Worm (Caenorhabditis elegans) whole organism, L2 larva: ENCODE data around the gene pgap-1.
"Not testable (repeated sequence)": the region's sequence is repeated elsewhere in the genome, so short reads cannot be mapped to it uniquely, and the experiment has no call there.

ENCODE experiments used
- C34F6.9 ChIP-seq: fragments of 150-350 bp; optimal IDR thresholded peaks from 2 replicates; lab custom pipeline; 2014; ENCODE audit warnings: missing biosample characterization, missing genetic modification characterization
- F13H6.1 ChIP-seq: sonication (generic microtip); optimal IDR thresholded peaks from 2 replicates; lab custom pipeline; 2016; ENCODE audit warnings: missing genetic modification characterization, missing compliant biosample characterization
- Y55F3AM.14 ChIP-seq: fragments of 200-800 bp; sonication (Bioruptor generic); optimal IDR thresholded peaks from 2 replicates; lab custom pipeline; 2018; ENCODE audit warnings: mild to moderate bottlenecking, missing genetic modification characterization, missing compliant biosample characterization
- ZK546.5 ChIP-seq: sonication (generic microtip); optimal IDR thresholded peaks from 2 replicates; lab custom pipeline; 2017; ENCODE audit warnings: missing biosample characterization, missing genetic modification characterization
- dmd-4 ChIP-seq: sonication (generic microtip); optimal IDR thresholded peaks from 2 replicates; lab custom pipeline; 2017; ENCODE audit warnings: missing biosample characterization, missing genetic modification characterization
- egl-27 ChIP-seq: sonication (generic microtip); optimal IDR thresholded peaks from 3 replicates; lab custom pipeline; 2017; ENCODE audit warnings: missing biosample characterization, missing genetic modification reagents, missing genetic modification characterization
- elt-1 ChIP-seq: fragments of 150-350 bp; optimal IDR thresholded peaks from 2 replicates; lab custom pipeline; 2014; ENCODE audit warnings: missing biosample characterization, missing genetic modification characterization
- lin-39 ChIP-seq: fragments of 150-350 bp; optimal IDR thresholded peaks from 2 replicates; lab custom pipeline; 2014; ENCODE audit warnings: missing biosample characterization, missing genetic modification reagents, missing genetic modification characterization
- lsy-2 ChIP-seq, 2 experiments: fragments of 150-350 bp in 1 of 2; sonication (generic microtip) in 1 of 2; optimal IDR thresholded peaks; 2 replicates each; lab custom pipeline; 2014 to 2017; ENCODE audit warnings: missing biosample characterization in 2 of 2, missing genetic modification characterization in 2 of 2
- mab-5 ChIP-seq: fragments of 150-350 bp; optimal IDR thresholded peaks from 2 replicates; lab custom pipeline; 2014; ENCODE audit warnings: missing biosample characterization, missing genetic modification characterization
- mbf-1 ChIP-seq: sonication (generic microtip); optimal IDR thresholded peaks from 2 replicates; lab custom pipeline; 2017; ENCODE audit warnings: missing biosample characterization, missing genetic modification characterization
- mdl-1 ChIP-seq, 2 experiments: fragments of 150-350 bp in 1 of 2; sonication (generic microtip) in 1 of 2; optimal IDR thresholded peaks; 2 replicates each; lab custom pipeline; 2017; ENCODE audit warnings: missing biosample characterization in 2 of 2, missing genetic modification characterization in 2 of 2
- nhr-10 ChIP-seq: sonication (generic microtip); optimal IDR thresholded peaks from 2 replicates; lab custom pipeline; 2017; ENCODE audit warnings: missing biosample characterization, missing genetic modification characterization
- nhr-129 ChIP-seq: fragments of 150-350 bp; optimal IDR thresholded peaks from 2 replicates; lab custom pipeline; 2014; ENCODE audit warnings: missing biosample characterization, missing genetic modification characterization
- nhr-21 ChIP-seq: fragments of 150-350 bp; optimal IDR thresholded peaks from 2 replicates; lab custom pipeline; 2014; ENCODE audit warnings: missing biosample characterization, missing genetic modification characterization
- nhr-23 ChIP-seq: fragments of 150-350 bp; optimal IDR thresholded peaks from 2 replicates; lab custom pipeline; 2014; ENCODE audit warnings: missing biosample characterization, missing genetic modification reagents, missing genetic modification characterization
- nhr-237 ChIP-seq: fragments of 150-350 bp; optimal IDR thresholded peaks from 2 replicates; lab custom pipeline; 2014; ENCODE audit warnings: missing biosample characterization, missing genetic modification characterization
- nhr-25 ChIP-seq: fragments of 150-350 bp; sonication (generic microtip); optimal IDR thresholded peaks from 3 replicates; lab custom pipeline; 2014; ENCODE audit warnings: missing biosample characterization, missing genetic modification characterization
- peb-1 ChIP-seq: fragments of 150-350 bp; optimal IDR thresholded peaks from 2 replicates; lab custom pipeline; 2014; ENCODE audit warnings: missing biosample characterization, missing genetic modification characterization
- sem-4 ChIP-seq: fragments of 150-350 bp; optimal IDR thresholded peaks from 2 replicates; lab custom pipeline; 2014; ENCODE audit warnings: missing biosample characterization, missing genetic modification reagents, missing genetic modification characterization
- skn-1 ChIP-seq: sonication (generic microtip); optimal IDR thresholded peaks from 2 replicates; lab custom pipeline; 2017; ENCODE audit warnings: missing biosample characterization, missing genetic modification characterization
- sma-3 ChIP-seq: sonication (generic microtip); optimal IDR thresholded peaks from 2 replicates; lab custom pipeline; 2016; ENCODE audit warnings: missing genetic modification reagents, missing genetic modification characterization, missing compliant biosample characterization
- sma-9 ChIP-seq, 2 experiments: fragments of 150-350 bp in 1 of 2; sonication (generic microtip) in 1 of 2; optimal IDR thresholded peaks; 2 replicates each; lab custom pipeline; 2014 to 2016; ENCODE audit warnings: missing genetic modification characterization in 2 of 2, mild to moderate bottlenecking in 1 of 2, missing biosample characterization in 1 of 2, missing compliant biosample characterization in 1 of 2, missing genetic modification reagents in 1 of 2, moderate library complexity in 1 of 2
- snpc-4 ChIP-seq: fragments of 150-350 bp; optimal IDR thresholded peaks from 2 replicates; lab custom pipeline; 2014; ENCODE audit warnings: missing biosample characterization, missing genetic modification characterization
- unc-39 ChIP-seq: fragments of 150-350 bp; optimal IDR thresholded peaks from 2 replicates; lab custom pipeline; 2014; ENCODE audit warnings: missing biosample characterization, missing genetic modification characterization
- unc-55 ChIP-seq: fragments of 150-350 bp; sonication (generic microtip); optimal IDR thresholded peaks from 3 replicates; lab custom pipeline; 2014; ENCODE audit warnings: missing biosample characterization, missing genetic modification reagents, missing genetic modification characterization
- unc-62 ChIP-seq: fragments of 150-350 bp; optimal IDR thresholded peaks from 2 replicates; lab custom pipeline; 2014; ENCODE audit warnings: missing biosample characterization, missing genetic modification reagents, missing genetic modification characterization
- ztf-1 ChIP-seq: fragments of 200-800 bp; sonication (Bioruptor generic); conservative IDR thresholded peaks from 2 replicates; pipeline ENCODE4 v1.3.6; 2022; ENCODE audit warnings: missing genetic modification characterization, missing compliant biosample characterization
- ztf-4 ChIP-seq: fragments of 150-350 bp; optimal IDR thresholded peaks from 2 replicates; lab custom pipeline; 2014; ENCODE audit warnings: missing biosample characterization, missing genetic modification characterization

Gene pgap-1

DNA sequence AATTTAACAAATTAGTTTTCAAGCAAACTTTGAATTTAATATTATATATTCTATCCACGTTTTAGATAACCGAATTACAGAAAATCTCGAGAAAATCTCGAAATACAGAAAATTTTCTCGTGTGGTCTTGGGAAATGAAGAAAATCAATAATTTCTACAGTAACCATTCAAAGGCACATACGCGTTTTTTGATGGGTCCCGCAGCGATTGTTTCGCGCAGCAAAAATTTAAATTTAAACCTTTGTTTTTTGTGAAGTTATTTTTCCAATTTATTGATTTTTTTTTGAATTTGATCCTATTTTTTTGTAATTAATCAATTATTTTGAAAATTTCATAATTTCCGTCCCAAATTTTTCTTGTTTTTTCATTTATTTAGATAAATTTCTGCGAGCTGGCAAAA lies 37.9 kb downstream of the pgap-1 start:
- TF ChIP-seq peb-1 (no peak), mbf-1 (no peak)
- TF ChIP-seq, all 48 proteins: peak for 0

ce11 chrV:11281414-11282209 lies 39.9 kb downstream of the pgap-1 start:
- no peak for TF ChIP-seq nhr-129
- TF ChIP-seq unc-62 = no peak
- TF ChIP-seq nhr-10 (tag; lab: Kevin White, UChicago) = no peak
- peak; percentile 30 for TF ChIP-seq sma-9 (GFP tag; optimal IDR thresholded peaks at IDR 0.05; lab: Kevin White, UChicago)
- no peak for TF ChIP-seq sma-9 (tag; optimal IDR thresholded peaks at IDR 0.05; lab: Kevin White, UChicago)
- no peak for TF ChIP-seq sem-4
- TF ChIP-seq Y55F3AM.14 (GFP tag; lab: Kevin White, UChicago) = no peak
- no peak for TF ChIP-seq nhr-25 (tag; lab: Kevin White, UChicago)
- peak; percentile 26 for TF ChIP-seq C34F6.9 (tag; lab: Kevin White, UChicago)
- TF ChIP-seq nhr-237 = no peak
- TF ChIP-seq skn-1 (tag; lab: Kevin White, UChicago) = no peak
- TF ChIP-seq lsy-2 (tag; optimal IDR thresholded peaks at IDR 0.05; lab: Kevin White, UChicago) = peak in 1 of 2 experiments; percentile 25
- TF ChIP-seq ZK546.5 = no peak
- TF ChIP-seq lin-39 (tag; lab: Kevin White, UChicago) = no peak
- TF ChIP-seq peb-1 = no peak
- TF ChIP-seq nhr-21 = peak; percentile 5
- TF ChIP-seq mdl-1 (tag; optimal IDR thresholded peaks at IDR 0.05; lab: Kevin White, UChicago) = no peak
- peak; percentile 11 for TF ChIP-seq unc-55 (GFP tag; lab: Kevin White, UChicago)

ce11 chrV:11282272-11282671 lies 40.6 kb downstream of the pgap-1 start, which contains the start of gene gly-20:
TSS of gene gly-20 (plus strand) at chrV:11282572.
- no peak for TF ChIP-seq nhr-21
- no peak for TF ChIP-seq mbf-1
- no peak for TF ChIP-seq nhr-10 (tag; lab: Kevin White, UChicago)
- TF ChIP-seq ztf-1 = no peak
- TF ChIP-seq unc-39 (tag; lab: Kevin White, UChicago) = no peak
- no peak for TF ChIP-seq snpc-4
- no peak for TF ChIP-seq nhr-23 (tag; lab: Kevin White, UChicago)

ce11 chrV:11286114-11286513 lies 44.4 kb downstream of the pgap-1 start, which contains the start of gene C03E10.3:
TSS of gene C03E10.3 (plus strand) at chrV:11286414.
- not testable (repeated sequence) for TF ChIP-seq sma-9 (GFP tag; optimal IDR thresholded peaks at IDR 0.05; lab: Kevin White, UChicago); sma-9 (tag; optimal IDR thresholded peaks at IDR 0.05; lab: Kevin White, UChicago); mdl-1 (tag; optimal IDR thresholded peaks at IDR 0.05; lab: Kevin White, UChicago); F13H6.1 (tag; lab: Kevin White, UChicago)

ce11 chrV:11290888-11291287 lies 49.2 kb downstream of the pgap-1 start, which contains the start of gene C03E10.1:
TSS of gene C03E10.1 (plus strand) at chrV:11291188.
- TF ChIP-seq mab-5 (tag; lab: Kevin White, UChicago) (no peak), peb-1 (no peak), nhr-237 (no peak), elt-1 (tag; lab: Kevin White, UChicago) (no peak), ztf-4 (tag; lab: Kevin White, UChicago) (no peak), dmd-4 (tag; lab: Kevin White, UChicago) (no peak), egl-27 (tag; lab: Kevin White, UChicago) (no peak), mbf-1 (no peak), nhr-21 (no peak), sma-3 (GFP tag; lab: Kevin White, UChicago) (no peak)

DNA sequence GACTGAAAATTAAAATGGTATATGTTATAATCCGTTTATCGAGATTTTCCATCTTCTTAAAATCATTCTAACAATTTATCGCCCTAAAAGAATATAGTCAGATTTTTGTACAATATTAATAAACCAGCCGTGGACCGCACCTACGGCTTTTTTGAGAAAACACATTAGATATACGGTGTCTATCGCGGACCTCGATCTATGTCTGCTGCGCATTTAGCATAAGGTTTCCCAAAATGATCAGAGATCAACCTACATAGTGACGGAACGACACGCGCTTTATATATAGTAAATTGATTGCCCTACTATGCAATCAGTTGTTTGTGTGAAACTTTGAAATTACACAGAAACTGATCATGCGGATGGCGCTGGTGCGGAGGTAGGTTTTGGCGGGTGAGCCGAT lies 51.0 kb downstream of the pgap-1 start:
- TF ChIP-seq nhr-21 = no peak
- no peak for TF ChIP-seq mab-5 (tag; lab: Kevin White, UChicago)
